Fruit fly (Drosophila melanogaster): ENCODE results near the gene TotA.

TotA gene

dm6 chr3R:20845493-20845892, 25.3 kb upstream of the TotA start:
- TF ChIP-seq acj6 (GFP tag; optimal IDR thresholded peaks at IDR 0.05) (no peak), Ets96B (tag; optimal IDR thresholded peaks at IDR 0.05) (no peak), Sox15 (GFP tag; optimal IDR thresholded peaks at IDR 0.05) (no peak)

dm6 chr3R:20846316-20846715, 24.5 kb upstream of the TotA start:
- TF ChIP-seq Eip93F (GFP tag; optimal IDR thresholded peaks at IDR 0.05) (no peak), Hr38 (GFP tag; optimal IDR thresholded peaks at IDR 0.05) (no peak), CG16779 (tag; optimal IDR thresholded peaks at IDR 0.05) (no peak), CG10669 (GFP tag; optimal IDR thresholded peaks at IDR 0.05) (no peak), dsx (GFP tag; optimal IDR thresholded peaks at IDR 0.05; ENCODE audit: poor library complexity, severe bottlenecking) (no peak), CG6854 (GFP tag; optimal IDR thresholded peaks at IDR 0.05) (no peak), CG6792 (GFP tag; optimal IDR thresholded peaks at IDR 0.05) (no peak), fd85E (GFP tag; optimal IDR thresholded peaks at IDR 0.05) (no peak), Ets96B (tag; optimal IDR thresholded peaks at IDR 0.05) (no peak)

dm6 chr3R:20846768-20847167, 24.1 kb upstream of the TotA start, which contains the start of gene CG15696:
Gene CG15696, plus strand, starts transcription at chr3R:20847068.
- TF ChIP-seq CG16779 (tag; optimal IDR thresholded peaks at IDR 0.05), result no peak
- no peak for TF ChIP-seq CG11294 (GFP tag; IDR thresholded peaks at IDR 0.05)
- no peak for TF ChIP-seq salr (GFP tag; optimal IDR thresholded peaks at IDR 0.05)

- no peak for TF ChIP-seq dac (GFP tag; optimal IDR thresholded peaks at IDR 0.05)
- no peak for TF ChIP-seq topi (GFP tag; optimal IDR thresholded peaks at IDR 0.05)
- no peak for TF ChIP-seq CG6276 (GFP tag; optimal IDR thresholded peaks at IDR 0.05)
- TF ChIP-seq Hr39 (GFP tag; optimal IDR thresholded peaks at IDR 0.05), result no peak
- TF ChIP-seq Eip75B (GFP tag; optimal IDR thresholded peaks at IDR 0.05), result no peak
- TF ChIP-seq eg (GFP tag; IDR thresholded peaks at IDR 0.05), result no peak
- no peak for TF ChIP-seq achi (GFP tag; optimal IDR thresholded peaks at IDR 0.05)
- TF ChIP-seq OdsH (GFP tag; optimal IDR thresholded peaks at IDR 0.05), result no peak
- TF ChIP-seq salr (GFP tag; optimal IDR thresholded peaks at IDR 0.05), result no peak
- no peak for TF ChIP-seq CG6808 (GFP tag; optimal IDR thresholded peaks at IDR 0.05)
- no peak for TF ChIP-seq pdm3 (GFP tag; optimal IDR thresholded peaks at IDR 0.05)
- TF ChIP-seq CG10669 (GFP tag; optimal IDR thresholded peaks at IDR 0.05), result no peak
- TF ChIP-seq CG6854 (GFP tag; optimal IDR thresholded peaks at IDR 0.05), result no peak
- TF ChIP-seq svp (GFP tag), result no peak
- no peak for TF ChIP-seq CG11762 (GFP tag; optimal IDR thresholded peaks at IDR 0.05; ENCODE audit: insufficient read depth)
- no peak for TF ChIP-seq CG16779 (tag; optimal IDR thresholded peaks at IDR 0.05)
- no peak for TF ChIP-seq CG6792 (GFP tag; optimal IDR thresholded peaks at IDR 0.05)
- TF ChIP-seq CG6163 (GFP tag; IDR thresholded peaks at IDR 0.05), result no peak; the same call in 2 of the 3 replicates
- TF ChIP-seq net (GFP tag; optimal IDR thresholded peaks at IDR 0.05), result no peak
- TF ChIP-seq CG31627 (GFP tag; optimal IDR thresholded peaks at IDR 0.05), result peak; percentile 11
- TF ChIP-seq CG8632 (GFP tag; optimal IDR thresholded peaks at IDR 0.05), result no peak
- TF ChIP-seq Sox14 (GFP tag; optimal IDR thresholded peaks at IDR 0.05), result no peak
- TF ChIP-seq CG11294 (GFP tag; IDR thresholded peaks at IDR 0.05), result no peak
- no peak for TF ChIP-seq cyc (GFP tag; optimal IDR thresholded peaks at IDR 0.05)
- no peak for TF ChIP-seq Lpt (GFP tag; optimal IDR thresholded peaks at IDR 0.05)
- peak; percentile 0 for TF ChIP-seq Smox (GFP tag; optimal IDR thresholded peaks at IDR 0.05)
- no peak for TF ChIP-seq acj6 (GFP tag; optimal IDR thresholded peaks at IDR 0.05)
- no peak for TF ChIP-seq CG10631 (GFP tag; optimal IDR thresholded peaks at IDR 0.05)
- no peak for TF ChIP-seq Hr4 (GFP tag; optimal IDR thresholded peaks at IDR 0.05)
- TF ChIP-seq CG3032 (tag; optimal IDR thresholded peaks at IDR 0.05), result peak; percentile 30
- TF ChIP-seq CG8319 (GFP tag; optimal IDR thresholded peaks at IDR 0.05), result no peak
- TF ChIP-seq CG7368 (GFP tag; optimal IDR thresholded peaks at IDR 0.05), result no peak
- peak; percentile 44 for TF ChIP-seq lz (GFP tag; optimal IDR thresholded peaks at IDR 0.05)
- TF ChIP-seq Eip93F (GFP tag; optimal IDR thresholded peaks at IDR 0.05), result no peak
- TF ChIP-seq CG9139 (GFP tag; optimal IDR thresholded peaks at IDR 0.05), result no peak
- TF ChIP-seq spab (GFP tag; optimal IDR thresholded peaks at IDR 0.05), result no peak
- no peak for TF ChIP-seq CG4318 (GFP tag; optimal IDR thresholded peaks at IDR 0.05)
- TF ChIP-seq fd85E (GFP tag; optimal IDR thresholded peaks at IDR 0.05), result no peak
- TF ChIP-seq Met (GFP tag; optimal IDR thresholded peaks at IDR 0.05), result no peak
- no peak for TF ChIP-seq CG1621 (tag; optimal IDR thresholded peaks at IDR 0.05)
Measured at dm6 chr3R:20850395-20851039, 20.3 kb upstream of the TotA start, which contains the start of gene RpS30. Gene RpS30, plus strand, starts transcription at chr3R:20850516.
